Worm (Caenorhabditis elegans) whole organism, L1 larva: ENCODE measurements around the gene F59B10.2.

Source experiments
- blmp-1 ChIP-seq: fragments of 150-350 bp; optimal IDR thresholded peaks from 2 replicates; lab custom pipeline; 2014; ENCODE audit warnings: missing biosample characterization, missing genetic modification characterization
- ces-1 ChIP-seq: fragments of 150-350 bp; optimal IDR thresholded peaks from 2 replicates; lab custom pipeline; 2014; ENCODE audit warnings: missing biosample characterization, missing genetic modification reagents, missing genetic modification characterization
- efl-1 ChIP-seq, 4 experiments: fragments of 150-350 bp; optimal IDR thresholded peaks in 3 of 4; peaks in 1 of 4; 1 replicate in 1 of 4; 2 replicates in 3 of 4; lab custom pipeline; 2014; ENCODE audit warnings: missing biosample characterization in 2 of 4, missing genetic modification characterization in 2 of 4, missing genetic modification reagents in 2 of 4
- egl-13 ChIP-seq: sonication (generic microtip); optimal IDR thresholded peaks from 2 replicates; lab custom pipeline; 2016; ENCODE audit warnings: missing genotype, missing genetic modification reagents, missing genetic modification characterization, missing compliant biosample characterization
- elt-2 ChIP-seq: sonication (generic microtip); optimal IDR thresholded peaks from 2 replicates; lab custom pipeline; 2016; ENCODE audit warnings: missing genetic modification characterization, mild to moderate bottlenecking, inconsistent platforms, missing compliant biosample characterization, missing genetic modification reagents
- elt-3 ChIP-seq, 6 experiments: fragments of 150-350 bp in 1 of 6; sonication (generic microtip); optimal IDR thresholded peaks; 2 replicates each; lab custom pipeline; 2017 to 2018; ENCODE audit warnings: missing biosample characterization in 6 of 6, missing genetic modification characterization in 6 of 6, inconsistent platforms in 1 of 6
- hlh-4 ChIP-seq: sonication (generic microtip); optimal IDR thresholded peaks from 2 replicates; lab custom pipeline; 2016; ENCODE audit warnings: mild to moderate bottlenecking, missing genetic modification characterization, missing compliant biosample characterization
- isw-1 ChIP-seq: fragments of 200-800 bp; sonication (Bioruptor generic); IDR thresholded peaks from 2 replicates; pipeline ENCODE4 v1.3.6; 2022; ENCODE audit warnings: missing genetic modification characterization, missing compliant biosample characterization
- lin-13 ChIP-seq: fragments of 150-350 bp; optimal IDR thresholded peaks from 2 replicates; lab custom pipeline; 2014; ENCODE audit warnings: missing biosample characterization, missing genetic modification reagents, missing genetic modification characterization
- lin-14 ChIP-seq: fragments of 200-800 bp; sonication (Bioruptor generic); optimal IDR thresholded peaks from 2 replicates; lab custom pipeline; 2018; ENCODE audit warnings: mild to moderate bottlenecking, missing genetic modification characterization, moderate library complexity, missing compliant biosample characterization
- lin-35 ChIP-seq, 2 experiments: fragments of 150-350 bp; optimal IDR thresholded peaks; 2 replicates each; lab custom pipeline; 2014; ENCODE audit warnings: missing biosample characterization in 2 of 2, missing genetic modification characterization in 2 of 2, missing genetic modification reagents in 2 of 2
- lir-3 ChIP-seq: sonication (generic microtip); optimal IDR thresholded peaks from 2 replicates; lab custom pipeline; 2016; ENCODE audit warnings: mild to moderate bottlenecking, missing genetic modification characterization, moderate library complexity, missing compliant biosample characterization; ENCODE audit not compliant: poor library complexity
- mef-2 ChIP-seq: fragments of 150-350 bp; optimal IDR thresholded peaks from 2 replicates; lab custom pipeline; 2014; ENCODE audit warnings: missing biosample characterization, missing genetic modification characterization
- mep-1 ChIP-seq: fragments of 150-350 bp; optimal IDR thresholded peaks from 2 replicates; lab custom pipeline; 2014; ENCODE audit warnings: missing biosample characterization, missing genetic modification characterization
- nhr-19 ChIP-seq: fragments of 200-800 bp; sonication (Bioruptor generic); conservative IDR thresholded peaks from 2 replicates; pipeline ENCODE4 v1.3.6; 2022; ENCODE audit warnings: missing genetic modification characterization, missing compliant biosample characterization
- nhr-20 ChIP-seq: sonication (generic microtip); optimal IDR thresholded peaks from 2 replicates; lab custom pipeline; 2016; ENCODE audit warnings: mild to moderate bottlenecking, missing genetic modification characterization, missing compliant biosample characterization
- nhr-237 ChIP-seq: fragments of 150-350 bp; optimal IDR thresholded peaks from 2 replicates; lab custom pipeline; 2014; ENCODE audit warnings: missing biosample characterization, missing genetic modification characterization
- nhr-47 ChIP-seq: sonication (generic microtip); optimal IDR thresholded peaks from 2 replicates; lab custom pipeline; 2016; ENCODE audit warnings: mild to moderate bottlenecking, missing genetic modification characterization, moderate library complexity, missing compliant biosample characterization
- nhr-71 ChIP-seq: sonication (generic microtip); optimal IDR thresholded peaks from 2 replicates; lab custom pipeline; 2016; ENCODE audit warnings: mild to moderate bottlenecking, missing genetic modification characterization, moderate library complexity, missing compliant biosample characterization
- nhr-77 ChIP-seq: fragments of 150-350 bp; optimal IDR thresholded peaks from 2 replicates; lab custom pipeline; 2014; ENCODE audit warnings: missing biosample characterization, missing genetic modification characterization
- nhr-85 ChIP-seq: sonication (generic microtip); peaks from one replicate; lab custom pipeline; 2016; ENCODE audit warnings: missing genetic modification characterization, inconsistent platforms, missing compliant biosample characterization
- nhr-90 ChIP-seq: sonication (generic microtip); optimal IDR thresholded peaks from 2 replicates; lab custom pipeline; 2016; ENCODE audit warnings: mild to moderate bottlenecking, missing genetic modification characterization, missing compliant biosample characterization; ENCODE audit not compliant: poor library complexity
- pag-3 ChIP-seq: sonication (generic microtip); optimal IDR thresholded peaks from 2 replicates; lab custom pipeline; 2017; ENCODE audit warnings: missing genetic modification characterization, mild to moderate bottlenecking, missing compliant biosample characterization, antibody characterized with exemption, borderline replicate concordance; ENCODE audit not compliant: insufficient read depth
- skn-1 ChIP-seq: fragments of 150-350 bp; optimal IDR thresholded peaks from 2 replicates; lab custom pipeline; 2014; ENCODE audit warnings: missing biosample characterization, missing genetic modification characterization
- snu-23 ChIP-seq: sonication (generic microtip); optimal IDR thresholded peaks from 2 replicates; lab custom pipeline; 2016; ENCODE audit warnings: missing genetic modification characterization, missing compliant biosample characterization
- sox-4 ChIP-seq: sonication (generic microtip); optimal IDR thresholded peaks from 2 replicates; lab custom pipeline; 2016; ENCODE audit warnings: missing genetic modification characterization, missing compliant biosample characterization
- sptf-1 ChIP-seq: fragments of 150-350 bp; optimal IDR thresholded peaks from 2 replicates; lab custom pipeline; 2014; ENCODE audit warnings: missing biosample characterization, missing genetic modification characterization
- swsn-7 ChIP-seq: sonication (generic microtip); optimal IDR thresholded peaks from 2 replicates; lab custom pipeline; 2016; ENCODE audit warnings: missing genetic modification characterization, missing compliant biosample characterization
- unc-130 ChIP-seq: fragments of 150-350 bp; optimal IDR thresholded peaks from 2 replicates; lab custom pipeline; 2017; ENCODE audit warnings: missing biosample characterization, missing genetic modification characterization, inconsistent platforms
- unc-30 ChIP-seq: sonication (generic microtip); optimal IDR thresholded peaks from 2 replicates; lab custom pipeline; 2017; ENCODE audit warnings: missing biosample characterization, missing genetic modification characterization
- unc-86 ChIP-seq: sonication (generic microtip); optimal IDR thresholded peaks from 2 replicates; lab custom pipeline; 2016; ENCODE audit warnings: missing genetic modification characterization, missing compliant biosample characterization
- unc-98 ChIP-seq: fragments of 200-800 bp; sonication (Bioruptor generic); IDR thresholded peaks from 2 replicates; pipeline ENCODE4 v1.3.6; 2022; ENCODE audit warnings: missing genetic modification characterization, missing compliant biosample characterization
- zag-1 ChIP-seq: fragments of 150-350 bp; optimal IDR thresholded peaks from 2 replicates; lab custom pipeline; 2014; ENCODE audit warnings: missing biosample characterization, missing genetic modification characterization

The F59B10.2 gene

DNA sequence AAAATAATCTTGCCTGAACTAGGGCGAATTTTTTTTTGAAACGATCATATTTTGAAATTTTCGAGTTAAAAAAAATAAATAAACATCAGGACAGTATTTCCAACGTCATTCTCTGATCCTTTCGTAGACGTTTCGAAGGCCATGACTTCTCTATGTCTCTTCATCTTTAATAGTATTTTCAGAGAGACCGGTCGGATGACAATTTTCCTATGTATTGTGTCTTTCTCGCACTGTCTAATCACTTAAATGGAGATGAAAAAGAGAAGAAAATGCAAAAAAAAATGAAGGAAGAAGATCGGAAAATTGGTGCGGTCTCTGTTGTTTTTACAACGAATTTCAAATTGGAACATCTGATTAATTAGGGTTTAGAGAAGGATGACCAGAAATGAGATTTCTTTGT, 15.5 kb upstream of the F59B10.2 start:
- TF ChIP-seq swsn-7 (tag; lab: Kevin White, UChicago) (no peak), blmp-1 (tag; lab: Kevin White, UChicago) (peak; percentile 60), lin-35 (GFP tag; optimal IDR thresholded peaks at IDR 0.05; lab: Kevin White, UChicago) (peak in 1 of 2 experiments; percentile 21), lin-13 (GFP tag; lab: Kevin White, UChicago) (no peak), nhr-19 (GFP tag; lab: Robert Waterston, UW) (no peak), unc-130 (tag; lab: Kevin White, UChicago) (no peak), skn-1 (tag; lab: Kevin White, UChicago) (peak; percentile 6), elt-3 (tag; optimal IDR thresholded peaks at IDR 0.05; lab: Kevin White, UChicago) (peak in 3 of 6 experiments; percentile 18 to 49 (median 36)), lin-14 (GFP tag; lab: Kevin White, UChicago) (peak; percentile 76), lir-3 (tag; lab: Kevin White, UChicago) (no peak), nhr-85 (tag; lab: Kevin White, UChicago) (peak; percentile 87), nhr-20 (tag; lab: Kevin White, UChicago) (peak; percentile 51), hlh-4 (tag; lab: Kevin White, UChicago) (no peak), nhr-90 (peak; percentile 3), isw-1 (GFP tag; lab: Robert Waterston, UW) (no peak), mep-1 (tag; lab: Kevin White, UChicago) (peak; percentile 43), efl-1 (optimal IDR thresholded peaks at IDR 0.05; lab: Kevin White, UChicago) (peak in 1 of 2 experiments; percentile 10), efl-1 (GFP tag; optimal IDR thresholded peaks at IDR 0.05 in 1 of 2; lab: Kevin White, UChicago) (peak in 1 of 2 experiments; percentile 88), snu-23 (GFP tag; lab: Kevin White, UChicago) (peak; percentile 61)

DNA sequence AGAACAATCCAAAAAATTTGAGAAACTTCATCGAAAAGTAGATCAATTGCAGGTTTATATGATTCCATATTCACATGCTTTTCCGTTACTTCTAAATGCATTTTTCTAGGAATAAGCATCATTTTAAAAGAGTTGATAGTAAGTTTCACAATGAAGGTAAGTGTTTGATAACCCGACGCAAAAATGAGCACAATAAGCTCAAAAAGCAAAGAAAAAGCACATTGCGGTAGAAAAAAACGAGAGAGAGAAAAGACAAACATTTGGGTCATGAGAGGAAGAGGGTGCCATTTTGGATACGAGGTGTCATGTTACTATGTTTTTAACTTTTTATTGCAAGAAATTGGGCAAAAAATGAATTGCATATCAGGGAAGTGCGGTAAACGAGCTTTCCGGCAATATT, 14.7 kb upstream of the F59B10.2 start, which contains the start of gene F59B10.6:
Gene F59B10.6 (minus strand): TSS at position 101 of the 400 bp plus-strand sequence.
- TF ChIP-seq sptf-1 (tag; lab: Kevin White, UChicago) = no peak

DNA sequence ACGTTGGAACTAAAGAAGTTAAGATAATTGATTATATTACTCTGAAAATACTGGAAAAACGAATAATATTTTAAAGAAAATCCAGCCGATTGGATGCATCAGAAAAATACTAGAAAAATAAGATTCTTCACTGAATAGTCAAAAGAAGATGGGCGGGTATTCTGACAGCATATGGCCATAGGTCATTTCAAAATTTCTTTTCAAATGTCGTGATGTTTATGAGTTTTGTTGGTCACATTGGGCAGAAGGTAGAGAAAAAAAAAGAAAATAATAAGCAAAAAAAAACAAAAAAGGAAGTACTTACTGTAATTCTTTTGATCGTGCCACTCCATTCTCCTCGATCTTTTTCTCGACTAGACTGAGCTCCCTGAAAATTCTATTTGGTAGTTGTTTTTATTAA, 13.9 kb upstream of the F59B10.2 start, which contains the start of gene F59B10.5:
Gene F59B10.5 (minus strand): TSS at position 101 of the 400 bp plus-strand sequence.
- no peak for TF ChIP-seq unc-30 (tag; lab: Kevin White, UChicago)
- no peak for TF ChIP-seq mef-2
- no peak for TF ChIP-seq nhr-90
- TF ChIP-seq snu-23 (GFP tag; lab: Kevin White, UChicago) = no peak
- no peak for TF ChIP-seq unc-98 (GFP tag; lab: Robert Waterston, UW)
- no peak for TF ChIP-seq egl-13
- TF ChIP-seq nhr-77 (tag; lab: Kevin White, UChicago) = no peak
- TF ChIP-seq lin-35 (GFP tag; optimal IDR thresholded peaks at IDR 0.05; lab: Kevin White, UChicago) = no peak
- no peak for TF ChIP-seq nhr-19 (GFP tag; lab: Robert Waterston, UW)
- TF ChIP-seq elt-2 (tag; lab: Kevin White, UChicago) = no peak
- no peak for TF ChIP-seq ces-1 (GFP tag; lab: Kevin White, UChicago)
- no peak for TF ChIP-seq sox-4 (tag; lab: Kevin White, UChicago)
- TF ChIP-seq, all 84 proteins: peak for 0

DNA sequence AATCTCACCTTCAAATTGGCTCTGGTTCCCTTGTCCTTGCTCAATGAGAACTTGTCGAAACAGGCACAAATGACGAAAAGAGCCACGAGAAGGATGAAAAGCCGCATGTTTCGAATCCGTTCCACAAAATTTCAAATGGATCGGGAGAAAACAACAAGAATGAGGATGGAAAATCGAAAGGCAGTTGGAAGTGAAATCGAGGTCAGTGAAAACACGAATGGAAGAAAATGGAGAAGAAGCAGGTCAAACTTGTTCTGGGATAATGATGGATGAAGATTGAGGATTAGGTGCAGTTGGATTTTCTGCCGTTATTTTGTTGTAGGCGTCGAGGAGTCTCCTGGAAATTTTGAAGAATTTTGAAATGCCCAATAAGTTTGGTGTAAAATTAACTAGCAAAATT, 13.4 kb upstream of the F59B10.2 start:
- TF ChIP-seq pag-3 (tag; lab: Kevin White, UChicago) (no peak), blmp-1 (tag; lab: Kevin White, UChicago) (peak; percentile 98)

DNA sequence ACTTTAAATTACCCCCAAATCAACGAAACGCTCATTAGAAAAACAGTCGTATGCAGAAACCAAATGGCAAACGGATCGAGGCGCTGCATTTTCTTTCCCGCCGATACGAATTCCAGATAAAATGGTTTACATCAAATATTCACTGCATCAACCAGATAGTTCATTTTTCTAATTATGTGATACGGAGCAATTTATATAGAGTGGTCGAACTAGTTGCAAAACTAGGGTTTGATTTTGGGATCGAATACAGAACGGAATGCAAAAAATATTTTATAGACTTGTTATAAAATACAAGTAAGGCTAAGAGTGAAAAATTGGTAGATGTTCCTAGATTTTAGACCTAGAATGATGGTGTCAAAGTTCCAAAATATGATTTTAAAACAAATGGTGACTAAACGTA, 10.2 kb upstream of the F59B10.2 start:
- TF ChIP-seq unc-30 (tag; lab: Kevin White, UChicago) = no peak
- no peak for TF ChIP-seq efl-1 (optimal IDR thresholded peaks at IDR 0.05; lab: Kevin White, UChicago)
- TF ChIP-seq efl-1 (GFP tag; optimal IDR thresholded peaks at IDR 0.05 in 1 of 2; lab: Kevin White, UChicago) = peak in 1 of 2 experiments; percentile 63

DNA sequence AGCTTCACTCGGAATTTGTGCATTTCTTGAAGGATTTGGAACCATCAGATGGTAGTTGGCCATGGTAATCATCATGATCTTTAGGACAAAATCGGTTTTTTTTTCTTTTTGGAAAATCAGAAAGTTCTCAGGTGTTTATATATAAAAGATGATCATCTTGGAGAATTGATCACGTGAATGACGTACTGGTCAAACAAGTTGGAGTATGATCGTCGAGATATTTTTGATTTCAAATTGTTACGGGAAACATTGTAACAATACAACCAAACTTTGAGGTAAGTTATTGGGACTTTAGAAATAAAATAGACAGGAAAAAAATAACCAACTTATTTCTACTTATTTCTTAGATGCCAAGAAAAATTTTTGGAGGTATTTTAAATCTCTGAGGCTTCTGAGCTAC, 9.4 kb upstream of the F59B10.2 start, which contains the start of gene F59B10.4:
Gene F59B10.4 (minus strand): TSS at position 101 of the 400 bp plus-strand sequence.
- TF ChIP-seq snu-23 (GFP tag; lab: Kevin White, UChicago) (peak; percentile 2), nhr-237 (tag; lab: Kevin White, UChicago) (no peak), unc-86 (tag; lab: Kevin White, UChicago) (no peak), nhr-47 (no peak), blmp-1 (tag; lab: Kevin White, UChicago) (peak; percentile 16), nhr-85 (tag; lab: Kevin White, UChicago) (peak; percentile 84), nhr-20 (tag; lab: Kevin White, UChicago) (peak; percentile 8), zag-1 (tag; lab: Kevin White, UChicago) (no peak), elt-3 (tag; optimal IDR thresholded peaks at IDR 0.05; lab: Kevin White, UChicago) (peak in 1 of 6 experiments; percentile 8), ces-1 (GFP tag; lab: Kevin White, UChicago) (no peak), lin-14 (GFP tag; lab: Kevin White, UChicago) (peak; percentile 15), egl-13 (no peak), nhr-71 (tag; lab: Kevin White, UChicago) (peak; percentile 7)
